Worm (Caenorhabditis elegans) whole organism, mixed stage, embryonic: Measurements from ENCODE around the gene cft-1.

Experiments used
- blmp-1 ChIP-seq: fragments of 150-350 bp; optimal IDR thresholded peaks from 2 replicates; lab custom pipeline; 2014; ENCODE audit warnings: missing biosample characterization, missing genetic modification characterization
- elt-1 ChIP-seq: sonication (generic microtip); optimal IDR thresholded peaks from 2 replicates; lab custom pipeline; 2017; ENCODE audit warnings: missing genetic modification characterization, mild to moderate bottlenecking, missing compliant biosample characterization, antibody characterized with exemption, moderate library complexity, borderline replicate concordance; ENCODE audit not compliant: insufficient read depth
- lin-13 ChIP-seq: fragments of 150-350 bp; optimal IDR thresholded peaks from 2 replicates; lab custom pipeline; 2014; ENCODE audit warnings: missing biosample characterization, missing genetic modification characterization
- lsy-2 ChIP-seq: fragments of 150-350 bp; optimal IDR thresholded peaks from 2 replicates; lab custom pipeline; 2014; ENCODE audit warnings: missing biosample characterization, missing genetic modification characterization
- mab-5 ChIP-seq: fragments of 150-350 bp; optimal IDR thresholded peaks from 2 replicates; lab custom pipeline; 2014; ENCODE audit warnings: missing biosample characterization, missing genetic modification characterization
- mep-1 ChIP-seq: fragments of 150-350 bp; optimal IDR thresholded peaks from 2 replicates; lab custom pipeline; 2017; ENCODE audit warnings: missing biosample characterization, missing genetic modification reagents, missing genetic modification characterization, inconsistent platforms
- nhr-12 ChIP-seq: fragments of 150-350 bp; optimal IDR thresholded peaks from 2 replicates; lab custom pipeline; 2014; ENCODE audit warnings: missing biosample characterization, missing genetic modification characterization
- nhr-2 ChIP-seq: fragments of 150-350 bp; optimal IDR thresholded peaks from 2 replicates; lab custom pipeline; 2014; ENCODE audit warnings: missing biosample characterization, missing genetic modification characterization
- nhr-237 ChIP-seq: fragments of 150-350 bp; optimal IDR thresholded peaks from 2 replicates; lab custom pipeline; 2014; ENCODE audit warnings: missing biosample characterization, missing genetic modification characterization
- nhr-28 ChIP-seq: fragments of 150-350 bp; optimal IDR thresholded peaks from 2 replicates; lab custom pipeline; 2014; ENCODE audit warnings: missing biosample characterization, missing genetic modification characterization
- nhr-76 ChIP-seq: sonication (generic microtip); optimal IDR thresholded peaks from 2 replicates; lab custom pipeline; 2017; ENCODE audit warnings: missing biosample characterization, missing genetic modification characterization
- pha-4 ChIP-seq: fragments of 150-350 bp; optimal IDR thresholded peaks from 2 replicates; lab custom pipeline; 2018; ENCODE audit warnings: missing biosample characterization, missing genetic modification reagents, missing genetic modification characterization
- unc-39 ChIP-seq: fragments of 150-350 bp; optimal IDR thresholded peaks from 2 replicates; lab custom pipeline; 2014; ENCODE audit warnings: missing biosample characterization, missing genetic modification characterization
- unc-62 ChIP-seq: fragments of 150-350 bp; optimal IDR thresholded peaks from 2 replicates; lab custom pipeline; 2014; ENCODE audit warnings: missing biosample characterization, missing genetic modification reagents, missing genetic modification characterization

DNA sequence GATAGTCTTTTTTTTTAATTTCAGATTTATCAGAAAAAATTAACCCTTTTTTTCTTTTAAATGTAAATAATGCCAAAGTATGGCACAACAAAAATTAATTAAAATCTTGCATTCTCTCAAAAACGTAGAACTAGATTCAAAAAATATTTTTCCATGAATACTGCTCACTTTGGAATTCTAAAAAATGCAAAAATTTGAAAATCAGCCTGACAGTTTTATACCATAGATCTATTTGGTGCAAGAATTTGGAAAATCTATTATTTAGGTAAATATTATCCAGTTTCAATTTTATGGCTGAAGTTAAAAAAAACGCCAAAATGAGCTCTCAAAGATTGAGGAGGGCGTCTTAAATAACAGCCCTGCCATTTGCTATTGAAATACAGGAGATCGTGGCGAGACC lies 41.1 kb downstream of the cft-1 start:
- TF ChIP-seq mab-5 (tag; lab: Kevin White, UChicago) (no peak), lsy-2 (tag; lab: Kevin White, UChicago) (no peak), lin-13 (tag; lab: Kevin White, UChicago) (no peak), nhr-237 (tag; lab: Kevin White, UChicago) (no peak), pha-4 (tag; lab: Kevin White, UChicago) (no peak), nhr-2 (tag; lab: Kevin White, UChicago) (no peak), nhr-76 (no peak), mep-1 (tag; lab: Kevin White, UChicago) (no peak), elt-1 (tag; lab: Kevin White, UChicago) (no peak), unc-62 (GFP tag; lab: Kevin White, UChicago) (no peak), nhr-12 (tag; lab: Kevin White, UChicago) (no peak), nhr-28 (tag; lab: Kevin White, UChicago) (no peak), unc-39 (tag; lab: Kevin White, UChicago) (no peak), blmp-1 (tag; lab: Kevin White, UChicago) (no peak)
